Worm (Caenorhabditis elegans) whole organism, L4 larva: Measurements from ENCODE around the gene K11G12.6.

ENCODE experiments used
- F10B5.3 ChIP-seq: sonication (generic microtip); optimal IDR thresholded peaks from 2 replicates; lab custom pipeline; 2016; ENCODE audit warnings: mild to moderate bottlenecking, missing genetic modification characterization, missing compliant biosample characterization
- F44E2.7 ChIP-seq: fragments of 200-800 bp; sonication (Bioruptor generic); IDR thresholded peaks from 2 replicates; pipeline ENCODE4 v2.1.2; 2022; ENCODE audit warnings: missing genetic modification characterization, missing compliant biosample characterization
- F49E8.2 ChIP-seq: sonication (generic microtip); optimal IDR thresholded peaks from 2 replicates; lab custom pipeline; 2016; ENCODE audit warnings: missing compliant biosample characterization, mild to moderate bottlenecking, missing genetic modification characterization, borderline replicate concordance
- R02D3.7 ChIP-seq: fragments of 150-350 bp; sonication (generic microtip); optimal IDR thresholded peaks from 3 replicates; lab custom pipeline; 2014; ENCODE audit warnings: missing biosample characterization, missing genetic modification characterization
- T20F7.1 ChIP-seq: fragments of 200-800 bp; sonication (Bioruptor generic); optimal IDR thresholded peaks from 2 replicates; lab custom pipeline; 2018; ENCODE audit warnings: mild to moderate bottlenecking, missing genetic modification characterization, missing compliant biosample characterization
- T26A8.4 ChIP-seq: fragments of 200-800 bp; sonication (Bioruptor generic); IDR thresholded peaks from 2 replicates; pipeline ENCODE4 v1.3.6; 2022; ENCODE audit warnings: missing genetic modification characterization, missing compliant biosample characterization
- Y48G9A.11 ChIP-seq: fragments of 200-800 bp; sonication (Bioruptor generic); IDR thresholded peaks from 2 replicates; pipeline ENCODE4 v1.3.6; 2022; ENCODE audit warnings: missing genetic modification reagents, missing genetic modification characterization, missing compliant biosample characterization
- Y75B8A.6 ChIP-seq: fragments of 200-800 bp; sonication (Bioruptor generic); IDR thresholded peaks from 2 replicates; pipeline ENCODE4 v1.3.6; 2022; ENCODE audit warnings: missing genetic modification reagents, missing genetic modification characterization, missing compliant biosample characterization
- ZK337.2 ChIP-seq: fragments of 200-800 bp; sonication (Bioruptor generic); IDR thresholded peaks from 2 replicates; pipeline ENCODE4 v1.3.6; 2022; ENCODE audit warnings: missing genetic modification reagents, missing genetic modification characterization, missing compliant biosample characterization
- aha-1 ChIP-seq: fragments of 150-350 bp; peaks from one replicate; lab custom pipeline; 2014; ENCODE audit warnings: missing biosample characterization, missing genetic modification characterization
- ama-1 ChIP-seq: fragments of 150-350 bp; optimal IDR thresholded peaks from 2 replicates; lab custom pipeline; 2014; ENCODE audit warnings: inconsistent platforms, mixed read lengths
- ceh-20 ChIP-seq: fragments of 200-800 bp; sonication (Bioruptor generic); IDR thresholded peaks from 2 replicates; pipeline ENCODE4 v1.3.6; 2022; ENCODE audit warnings: missing genetic modification reagents, missing genetic modification characterization, missing compliant biosample characterization
- ceh-32 ChIP-seq: sonication (generic microtip); optimal IDR thresholded peaks from 2 replicates; lab custom pipeline; 2016; ENCODE audit warnings: mild to moderate bottlenecking, missing genetic modification characterization, missing compliant biosample characterization; ENCODE audit not compliant: poor library complexity
- ceh-62 ChIP-seq: sonication (generic microtip); optimal IDR thresholded peaks from 2 replicates; lab custom pipeline; 2017; ENCODE audit warnings: missing biosample characterization, missing genetic modification characterization
- daf-19 ChIP-seq: fragments of 200-800 bp; sonication (Bioruptor generic); conservative IDR thresholded peaks from 2 replicates; pipeline ENCODE4 v1.3.6; 2022; ENCODE audit warnings: missing genetic modification characterization, missing compliant biosample characterization
- daf-8 ChIP-seq: fragments of 200-800 bp; sonication (Bioruptor generic); IDR thresholded peaks from 2 replicates; pipeline ENCODE4 v1.3.6; 2022; ENCODE audit warnings: missing genetic modification characterization, missing compliant biosample characterization
- dmd-6 ChIP-seq: fragments of 200-800 bp; sonication (Bioruptor generic); IDR thresholded peaks from 2 replicates; pipeline ENCODE4 v1.3.6; 2022; ENCODE audit warnings: missing genetic modification reagents, missing genetic modification characterization, missing compliant biosample characterization
- dpl-1 ChIP-seq: fragments of 150-350 bp; optimal IDR thresholded peaks from 2 replicates; lab custom pipeline; 2014; ENCODE audit warnings: missing biosample characterization, missing genetic modification reagents, missing genetic modification characterization
- dve-1 ChIP-seq: sonication (generic microtip); optimal IDR thresholded peaks from 2 replicates; lab custom pipeline; 2017; ENCODE audit warnings: antibody characterized with exemption, mild to moderate bottlenecking, missing genetic modification characterization, missing compliant biosample characterization; ENCODE audit not compliant: insufficient read depth
- egl-27 ChIP-seq: sonication (generic microtip); optimal IDR thresholded peaks from 3 replicates; lab custom pipeline; 2017; ENCODE audit warnings: missing biosample characterization, missing genetic modification reagents, missing genetic modification characterization
- fkh-10 ChIP-seq: fragments of 150-350 bp; optimal IDR thresholded peaks from 2 replicates; lab custom pipeline; 2014; ENCODE audit warnings: missing biosample characterization, missing genetic modification reagents, missing genetic modification characterization
- hif-1 ChIP-seq, 2 experiments: sonication (generic microtip); optimal IDR thresholded peaks; 2 replicates each; lab custom pipeline; 2016 to 2017; ENCODE audit warnings: missing compliant biosample characterization in 2 of 2, missing genetic modification characterization in 2 of 2, missing genetic modification reagents in 2 of 2, missing genotype in 2 of 2, mild to moderate bottlenecking in 1 of 2
- hlh-11 ChIP-seq: fragments of 200-800 bp; sonication (Bioruptor generic); optimal IDR thresholded peaks from 2 replicates; lab custom pipeline; 2018; ENCODE audit warnings: mild to moderate bottlenecking, missing genetic modification characterization, missing compliant biosample characterization
- hlh-30 ChIP-seq: sonication (generic microtip); optimal IDR thresholded peaks from 2 replicates; lab custom pipeline; 2017; ENCODE audit warnings: antibody characterized with exemption, mild to moderate bottlenecking, missing genetic modification characterization, missing compliant biosample characterization; ENCODE audit not compliant: insufficient read depth
- jun-1 ChIP-seq: fragments of 150-350 bp; optimal IDR thresholded peaks from 2 replicates; lab custom pipeline; 2014; ENCODE audit warnings: missing biosample characterization, missing genetic modification reagents, missing genetic modification characterization
- lim-7 ChIP-seq: fragments of 200-800 bp; sonication (Bioruptor generic); IDR thresholded peaks from 2 replicates; pipeline ENCODE4 v1.3.6; 2022; ENCODE audit warnings: missing genetic modification characterization, missing compliant biosample characterization
- lin-1 ChIP-seq: fragments of 200-800 bp; sonication (Bioruptor generic); IDR thresholded peaks from 2 replicates; pipeline ENCODE4 v1.3.6; 2022; ENCODE audit warnings: missing genetic modification reagents, missing genetic modification characterization, missing compliant biosample characterization
- lin-29 ChIP-seq: fragments of 200-800 bp; sonication (Bioruptor generic); IDR thresholded peaks from 2 replicates; pipeline ENCODE4 v1.3.6; 2022; ENCODE audit warnings: missing genetic modification reagents, missing genetic modification characterization, missing compliant biosample characterization
- lin-38 ChIP-seq: fragments of 200-800 bp; sonication (Bioruptor generic); IDR thresholded peaks from 2 replicates; pipeline ENCODE4 v1.3.6; 2022; ENCODE audit warnings: missing genetic modification reagents, missing genetic modification characterization, missing compliant biosample characterization
- madf-9 ChIP-seq: fragments of 200-800 bp; sonication (Bioruptor generic); conservative IDR thresholded peaks from 2 replicates; pipeline ENCODE4 v1.3.6; 2022; ENCODE audit warnings: missing genetic modification reagents, missing genetic modification characterization, missing compliant biosample characterization
- mes-2 ChIP-seq: sonication (generic microtip); optimal IDR thresholded peaks from 2 replicates; lab custom pipeline; 2016; ENCODE audit warnings: missing genotype, mild to moderate bottlenecking, missing genetic modification characterization, missing compliant biosample characterization; ENCODE audit not compliant: poor library complexity, severe bottlenecking
- mxl-2 ChIP-seq: fragments of 200-800 bp; sonication (Bioruptor generic); conservative IDR thresholded peaks from 2 replicates; pipeline ENCODE4 v1.3.6; 2022; ENCODE audit warnings: missing genetic modification reagents, missing genetic modification characterization, missing compliant biosample characterization
- mxl-3 ChIP-seq: fragments of 200-800 bp; sonication (Bioruptor generic); optimal IDR thresholded peaks from 2 replicates; lab custom pipeline; 2018; ENCODE audit warnings: mild to moderate bottlenecking, missing genetic modification characterization, missing compliant biosample characterization
- nhr-10 ChIP-seq: fragments of 150-350 bp; optimal IDR thresholded peaks from 2 replicates; lab custom pipeline; 2014; ENCODE audit warnings: missing biosample characterization, missing genetic modification characterization
- nhr-11 ChIP-seq: fragments of 150-350 bp; optimal IDR thresholded peaks from 2 replicates; lab custom pipeline; 2014; ENCODE audit warnings: missing biosample characterization, missing genetic modification characterization
- nhr-76 ChIP-seq: fragments of 150-350 bp; optimal IDR thresholded peaks from 2 replicates; lab custom pipeline; 2014; ENCODE audit warnings: missing biosample characterization, missing genetic modification characterization
- pha-4 ChIP-seq, 2 experiments: fragments of 150-350 bp in 1 of 2; fragments of 200-800 bp in 1 of 2; sonication (Bioruptor generic) in 1 of 2; IDR thresholded peaks in 1 of 2; optimal IDR thresholded peaks in 1 of 2; 2 replicates each; pipeline versions ENCODE4 v1.3.6 to Lab custom; 2014 to 2022; ENCODE audit warnings: missing genetic modification characterization in 2 of 2, missing genetic modification reagents in 2 of 2, missing biosample characterization in 1 of 2, missing compliant biosample characterization in 1 of 2
- php-3 ChIP-seq: fragments of 200-800 bp; sonication (Bioruptor generic); IDR thresholded peaks from 2 replicates; pipeline ENCODE4 v1.3.6; 2022; ENCODE audit warnings: missing genetic modification reagents, missing genetic modification characterization, missing compliant biosample characterization
- rbr-2 ChIP-seq: sonication (generic microtip); optimal IDR thresholded peaks from 2 replicates; lab custom pipeline; 2016; ENCODE audit warnings: missing genotype, missing genetic modification characterization, missing compliant biosample characterization
- sdz-12 ChIP-seq: fragments of 200-800 bp; sonication (Bioruptor generic); optimal IDR thresholded peaks from 2 replicates; lab custom pipeline; 2018; ENCODE audit warnings: mild to moderate bottlenecking, missing genetic modification characterization, missing compliant biosample characterization
- snpc-1.2 ChIP-seq: fragments of 200-800 bp; sonication (Bioruptor generic); IDR thresholded peaks from 2 replicates; pipeline ENCODE4 v1.3.6; 2022; ENCODE audit warnings: missing genetic modification reagents, missing genetic modification characterization, missing compliant biosample characterization
- snpc-4 ChIP-seq: fragments of 150-350 bp; optimal IDR thresholded peaks from 2 replicates; lab custom pipeline; 2014; ENCODE audit warnings: missing biosample characterization, missing genetic modification characterization
- spr-1 ChIP-seq: sonication (generic microtip); optimal IDR thresholded peaks from 2 replicates; lab custom pipeline; 2016; ENCODE audit warnings: mild to moderate bottlenecking, missing genetic modification characterization, missing compliant biosample characterization
- spr-3 ChIP-seq: fragments of 200-800 bp; sonication (Bioruptor generic); optimal IDR thresholded peaks from 2 replicates; lab custom pipeline; 2018; ENCODE audit warnings: mild to moderate bottlenecking, missing genetic modification characterization, missing compliant biosample characterization
- tag-97 ChIP-seq: fragments of 200-800 bp; sonication (Bioruptor generic); IDR thresholded peaks from 2 replicates; pipeline ENCODE4 v1.3.6; 2022; ENCODE audit warnings: missing genetic modification characterization, missing compliant biosample characterization
- unc-39 ChIP-seq: sonication (generic microtip); optimal IDR thresholded peaks from 2 replicates; lab custom pipeline; 2017; ENCODE audit warnings: missing biosample characterization, missing genetic modification characterization
- vab-7 ChIP-seq: fragments of 200-800 bp; sonication (Bioruptor generic); IDR thresholded peaks from 2 replicates; pipeline ENCODE4 v1.3.6; 2022; ENCODE audit warnings: missing genetic modification reagents, missing genetic modification characterization, missing compliant biosample characterization
- zag-1 ChIP-seq: fragments of 150-350 bp; optimal IDR thresholded peaks from 2 replicates; lab custom pipeline; 2014; ENCODE audit warnings: missing biosample characterization, missing genetic modification characterization
- ztf-7 ChIP-seq: fragments of 150-350 bp; optimal IDR thresholded peaks from 2 replicates; lab custom pipeline; 2014; ENCODE audit warnings: missing biosample characterization, missing genetic modification characterization

Gene K11G12.6

ce11 chrX:6746849-6747248 lies 17.4 kb upstream of the K11G12.6 start (continued):
- TF ChIP-seq nhr-10 (tag; lab: Kevin White, UChicago) (no peak), unc-39 (tag; lab: Kevin White, UChicago) (no peak), R02D3.7 (tag; lab: Kevin White, UChicago) (no peak), fkh-10 (GFP tag; lab: Kevin White, UChicago) (no peak), hif-1 (tag; optimal IDR thresholded peaks at IDR 0.05; lab: Kevin White, UChicago) (peak in 1 of 2 experiments; percentile 64), sdz-12 (GFP tag; lab: Kevin White, UChicago) (no peak), daf-8 (GFP tag; lab: Robert Waterston, UW) (no peak), mxl-3 (GFP tag; lab: Kevin White, UChicago) (no peak), spr-3 (GFP tag; lab: Kevin White, UChicago) (no peak), ama-1 (lab: Kevin White, UChicago) (peak; percentile 46), lin-38 (GFP tag; lab: Robert Waterston, UW) (peak; percentile 29; the same call in 1 of the 2 replicates), ceh-62 (tag; lab: Kevin White, UChicago) (no peak), dve-1 (tag; lab: Kevin White, UChicago) (peak; percentile 7), dmd-6 (no peak)
- TF ChIP-seq, all 104 proteins: peak for 12

- TF ChIP-seq mxl-3 (GFP tag; lab: Kevin White, UChicago) = no peak
- no peak for TF ChIP-seq snpc-4 (tag; lab: Kevin White, UChicago)
- no peak for TF ChIP-seq lim-7 (GFP tag; lab: Robert Waterston, UW)
- no peak for TF ChIP-seq nhr-76 (tag; lab: Kevin White, UChicago)
- no peak for TF ChIP-seq T26A8.4
- TF ChIP-seq lin-1 (GFP tag; lab: Robert Waterston, UW) = no peak
- no peak for TF ChIP-seq F49E8.2 (tag; lab: Kevin White, UChicago)
- TF ChIP-seq mes-2 = no peak
- no peak for TF ChIP-seq daf-19 (GFP tag; lab: Robert Waterston, UW)
- TF ChIP-seq F10B5.3 (tag; lab: Kevin White, UChicago) = no peak
- peak; percentile 74 for TF ChIP-seq hlh-30 (tag; lab: Kevin White, UChicago)
- no peak for TF ChIP-seq lin-29
- TF ChIP-seq dpl-1 = no peak
- no peak for TF ChIP-seq rbr-2 (tag; lab: Kevin White, UChicago)
- TF ChIP-seq php-3 = no peak
- peak; percentile 77 for TF ChIP-seq nhr-11 (tag; lab: Kevin White, UChicago)
- peak; percentile 40; the same call in 1 of the 2 replicates for TF ChIP-seq mxl-2 (GFP tag; lab: Robert Waterston, UW)
- TF ChIP-seq madf-9 (GFP tag; lab: Robert Waterston, UW) = 0 out of 2 replicates have a peak, but pooled peaks have one; percentile 8
- TF ChIP-seq unc-39 (tag; lab: Kevin White, UChicago) = no peak
- TF ChIP-seq zag-1 = no peak
- no peak for TF ChIP-seq ceh-32
- TF ChIP-seq pha-4 (GFP tag; IDR thresholded peaks at IDR 0.05; lab: Robert Waterston, UW) = no peak
- TF ChIP-seq pha-4 (tag; optimal IDR thresholded peaks at IDR 0.05; lab: Kevin White, UChicago) = no peak
- TF ChIP-seq F44E2.7 = no peak
- peak in 1 of 2 experiments; percentile 4 for TF ChIP-seq hif-1 (tag; optimal IDR thresholded peaks at IDR 0.05; lab: Kevin White, UChicago)
- TF ChIP-seq tag-97 (GFP tag; lab: Robert Waterston, UW) = no peak
- no peak for TF ChIP-seq snpc-1.2 (GFP tag; lab: Robert Waterston, UW)
- peak; percentile 70 for TF ChIP-seq hlh-11 (tag; lab: Kevin White, UChicago)
- TF ChIP-seq T20F7.1 (GFP tag; lab: Kevin White, UChicago) = no peak
- TF ChIP-seq aha-1 (tag; lab: Kevin White, UChicago) = no peak
- TF ChIP-seq jun-1 = no peak
- TF ChIP-seq Y48G9A.11 = no peak
- TF ChIP-seq ceh-62 (tag; lab: Kevin White, UChicago) = no peak
- TF ChIP-seq spr-1 (tag; lab: Kevin White, UChicago) = no peak
- no peak for TF ChIP-seq ceh-20 (GFP tag; lab: Robert Waterston, UW)
- no peak for TF ChIP-seq Y75B8A.6 (GFP tag; lab: Robert Waterston, UW)
- TF ChIP-seq vab-7 (GFP tag; lab: Robert Waterston, UW) = no peak
- TF ChIP-seq ztf-7 (tag; lab: Kevin White, UChicago) = no peak
- TF ChIP-seq ama-1 (lab: Kevin White, UChicago) = no peak
- TF ChIP-seq ZK337.2 = no peak
- TF ChIP-seq egl-27 = no peak
These were observed 16.1 kb upstream of the K11G12.6 start for ce11 chrX:6745515-6745914.
